Fruit fly (Drosophila melanogaster) whole organism, embryonic: ENCODE measurements around the gene NaPi-III.

Experiments used
- Adf1 ChIP-seq: fragments of 200-800 bp; sonication (Bioruptor generic); IDR thresholded peaks from 2 replicates; pipeline ENCODE4 v1.3.6; 2022; ENCODE audit warnings: missing biosample characterization, missing genetic modification characterization
- Atf-2 ChIP-seq: fragments of 200-800 bp; sonication (Bioruptor generic); optimal IDR thresholded peaks from 2 replicates; lab custom pipeline; 2016; ENCODE audit warnings: missing biosample characterization, missing genetic modification characterization
- CG10147 ChIP-seq: fragments of 200-800 bp; sonication (Bioruptor generic); optimal IDR thresholded peaks from 2 replicates; lab custom pipeline; 2019; ENCODE audit warnings: missing biosample characterization, mild to moderate bottlenecking, missing genetic modification characterization, moderate library complexity
- CG10321 ChIP-seq: fragments of 200-800 bp; sonication (Bioruptor generic); IDR thresholded peaks from 2 replicates; pipeline ENCODE4 v1.3.6; 2022; ENCODE audit warnings: missing biosample characterization, missing genetic modification characterization
- CG11085 ChIP-seq: fragments of 200-800 bp; sonication (Bioruptor generic); IDR thresholded peaks from 2 replicates; pipeline ENCODE4 v1.3.6; 2022; ENCODE audit warnings: missing biosample characterization, missing genetic modification characterization
- CG11504 ChIP-seq: fragments of 200-800 bp; sonication (Bioruptor generic); optimal IDR thresholded peaks from 3 replicates; lab custom pipeline; 2019; ENCODE audit warnings: missing biosample characterization, mild to moderate bottlenecking, missing genetic modification characterization, moderate library complexity
- CG11696 ChIP-seq: fragments of 200-800 bp; sonication (Bioruptor generic); IDR thresholded peaks from 2 replicates; pipeline ENCODE4 v1.3.6; 2022; ENCODE audit warnings: missing biosample characterization, missing genetic modification characterization
- CG11723 ChIP-seq: fragments of 200-800 bp; sonication (Bioruptor generic); optimal IDR thresholded peaks from 2 replicates; lab custom pipeline; 2017; ENCODE audit warnings: missing biosample characterization, mild to moderate bottlenecking, missing genetic modification characterization
- CG12236 ChIP-seq: fragments of 200-800 bp; sonication (Bioruptor generic); optimal IDR thresholded peaks from 2 replicates; lab custom pipeline; 2016; ENCODE audit warnings: missing biosample characterization, missing genetic modification characterization
- CG13287 ChIP-seq: fragments of 200-800 bp; sonication (Bioruptor generic); IDR thresholded peaks from 2 replicates; pipeline ENCODE4 v1.3.6; 2022; ENCODE audit warnings: missing biosample characterization, missing genetic modification characterization; ENCODE audit not compliant: partially characterized antibody
- CG15073 ChIP-seq: fragments of 200-800 bp; sonication (Bioruptor generic); optimal IDR thresholded peaks from 2 replicates; lab custom pipeline; 2016; ENCODE audit warnings: missing biosample characterization, missing genetic modification characterization
- CG17385 ChIP-seq: fragments of 200-800 bp; sonication (Bioruptor generic); optimal IDR thresholded peaks from 3 replicates; lab custom pipeline; 2018; ENCODE audit warnings: missing biosample characterization, mild to moderate bottlenecking, missing genetic modification characterization
- CG1792 ChIP-seq: fragments of 200-800 bp; sonication (Bioruptor generic); optimal IDR thresholded peaks from 2 replicates; lab custom pipeline; 2016; ENCODE audit warnings: missing biosample characterization, missing genetic modification characterization
- CG18764 ChIP-seq: fragments of 200-800 bp; sonication (Bioruptor generic); optimal IDR thresholded peaks from 3 replicates; lab custom pipeline; 2016; ENCODE audit warnings: missing biosample characterization, missing genetic modification characterization
- CG32772 ChIP-seq: fragments of 200-800 bp; sonication (Bioruptor generic); IDR thresholded peaks from 2 replicates; pipeline ENCODE4 v1.3.6; 2022; ENCODE audit warnings: missing biosample characterization, missing genetic modification characterization
- CG3838 ChIP-seq: fragments of 200-800 bp; sonication (Bioruptor generic); optimal IDR thresholded peaks from 3 replicates; lab custom pipeline; 2016; ENCODE audit warnings: missing biosample characterization, missing genetic modification characterization
- CG42726 ChIP-seq: fragments of 200-800 bp; sonication (Bioruptor generic); IDR thresholded peaks from 2 replicates; pipeline ENCODE4 v1.3.6; 2022; ENCODE audit warnings: missing biosample characterization, missing genetic modification characterization; ENCODE audit not compliant: partially characterized antibody
- CG43689 ChIP-seq: fragments of 200-800 bp; sonication (Bioruptor generic); IDR thresholded peaks from 2 replicates; pipeline ENCODE4 v1.3.6; 2022; ENCODE audit warnings: missing biosample characterization, missing genetic modification characterization
- CG4424 ChIP-seq: fragments of 200-800 bp; sonication (Bioruptor generic); optimal IDR thresholded peaks from 3 replicates; lab custom pipeline; 2016; ENCODE audit warnings: missing biosample characterization, missing genetic modification characterization
- CG7786 ChIP-seq: fragments of 200-800 bp; sonication (Bioruptor generic); optimal IDR thresholded peaks from 2 replicates; lab custom pipeline; 2016; ENCODE audit warnings: missing biosample characterization, missing genetic modification characterization
- CG7963 ChIP-seq: fragments of 200-800 bp; sonication (Bioruptor generic); IDR thresholded peaks from 3 replicates; pipeline ENCODE4 v1.3.6; 2022; ENCODE audit warnings: missing biosample characterization, missing genetic modification characterization; ENCODE audit not compliant: partially characterized antibody
- CG9817 ChIP-seq: fragments of 200-800 bp; sonication (Bioruptor generic); optimal IDR thresholded peaks from 2 replicates; lab custom pipeline; 2018; ENCODE audit warnings: missing biosample characterization, mild to moderate bottlenecking, missing genetic modification characterization, moderate library complexity
- CG9876 ChIP-seq: fragments of 200-800 bp; sonication (Bioruptor generic); optimal IDR thresholded peaks from 2 replicates; lab custom pipeline; 2016; ENCODE audit warnings: missing biosample characterization, missing genetic modification characterization
- CG9932 ChIP-seq: fragments of 200-800 bp; sonication (Bioruptor generic); IDR thresholded peaks from 2 replicates; pipeline ENCODE4 v1.3.6; 2022; ENCODE audit warnings: missing biosample characterization, missing genetic modification characterization
- Dbx ChIP-seq: fragments of 200-800 bp; sonication (Bioruptor generic); IDR thresholded peaks from 3 replicates; pipeline ENCODE4 v1.3.6; 2022; ENCODE audit warnings: missing biosample characterization, missing genetic modification characterization
- E2f2 ChIP-seq: fragments of 200-800 bp; sonication (Bioruptor generic); IDR thresholded peaks from 2 replicates; pipeline ENCODE4 v1.3.6; 2022; ENCODE audit warnings: missing biosample characterization, missing genetic modification characterization
- Eip74EF ChIP-seq, 2 experiments: fragments of 200-800 bp in 1 of 2; fragments of >200 bp in 1 of 2; sonication (Bioruptor generic) in 1 of 2; optimal IDR thresholded peaks; 2 replicates each; lab custom pipeline; 2017 to 2019; ENCODE audit warnings: missing biosample characterization in 2 of 2, missing genetic modification characterization in 2 of 2, mild to moderate bottlenecking in 1 of 2, moderate library complexity in 1 of 2
- Hey ChIP-seq: fragments of 200-800 bp; sonication (Bioruptor generic); optimal IDR thresholded peaks from 3 replicates; lab custom pipeline; 2018; ENCODE audit warnings: missing biosample characterization, mild to moderate bottlenecking, missing genetic modification characterization
- Mes4 ChIP-seq: fragments of 200-800 bp; sonication (Bioruptor generic); optimal IDR thresholded peaks from 2 replicates; lab custom pipeline; 2016; ENCODE audit warnings: missing biosample characterization, missing genetic modification characterization
- NC2α ChIP-seq: fragments of 200-800 bp; sonication (Bioruptor generic); optimal IDR thresholded peaks from 2 replicates; lab custom pipeline; 2016; ENCODE audit warnings: missing biosample characterization, missing genetic modification characterization
- Nf-YA ChIP-seq: fragments of 200-800 bp; sonication (Bioruptor generic); IDR thresholded peaks from 2 replicates; pipeline ENCODE4 v1.3.6; 2022; ENCODE audit warnings: missing biosample characterization, missing genetic modification characterization
- bigmax ChIP-seq: fragments of 200-800 bp; sonication (Bioruptor generic); optimal IDR thresholded peaks from 2 replicates; lab custom pipeline; 2018; ENCODE audit warnings: missing biosample characterization, mild to moderate bottlenecking, missing genetic modification characterization
- dan ChIP-seq: fragments of 200-800 bp; sonication (Bioruptor generic); IDR thresholded peaks from 2 replicates; pipeline ENCODE4 v1.3.6; 2022; ENCODE audit warnings: missing biosample characterization, missing genetic modification characterization
- dysf ChIP-seq: fragments of 200-800 bp; sonication (Bioruptor generic); IDR thresholded peaks from 3 replicates; pipeline ENCODE4 v1.3.6; 2022; ENCODE audit warnings: missing biosample characterization, missing genetic modification characterization
- ken ChIP-seq: fragments of 200-800 bp; sonication (Bioruptor generic); IDR thresholded peaks from 3 replicates; pipeline ENCODE4 v1.3.6; 2022; ENCODE audit warnings: missing biosample characterization, missing genetic modification characterization
- knrl ChIP-seq: fragments of 200-800 bp; sonication (Bioruptor generic); IDR thresholded peaks from 3 replicates; pipeline ENCODE4 v1.3.6; 2022; ENCODE audit warnings: missing biosample characterization, missing genetic modification characterization; ENCODE audit not compliant: partially characterized antibody
- lbe ChIP-seq: fragments of 200-800 bp; sonication (Bioruptor generic); optimal IDR thresholded peaks from 2 replicates; lab custom pipeline; 2016; ENCODE audit warnings: missing biosample characterization, mild to moderate bottlenecking, missing genetic modification characterization
- lmd ChIP-seq: fragments of 200-800 bp; sonication (Bioruptor generic); IDR thresholded peaks from 2 replicates; pipeline ENCODE4 v1.3.6; 2022; ENCODE audit warnings: missing biosample characterization, missing genetic modification characterization
- lov ChIP-seq, 2 experiments: fragments of 200-800 bp in 1 of 2; fragments of >200 bp in 1 of 2; sonication (Bioruptor generic) in 1 of 2; IDR thresholded peaks in 1 of 2; optimal IDR thresholded peaks in 1 of 2; 2 replicates in 1 of 2; 3 replicates in 1 of 2; pipeline versions ENCODE4 v1.3.6 to Lab custom; 2017 to 2022; ENCODE audit warnings: missing biosample characterization in 1 of 2, missing genetic modification characterization in 1 of 2
- oc ChIP-seq: fragments of 200-800 bp; sonication (Bioruptor generic); optimal IDR thresholded peaks from 2 replicates; lab custom pipeline; 2018; ENCODE audit warnings: missing biosample characterization, mild to moderate bottlenecking, missing genetic modification characterization, moderate library complexity
- org-1 ChIP-seq: fragments of 200-800 bp; sonication (Bioruptor generic); optimal IDR thresholded peaks from 2 replicates; lab custom pipeline; 2017; ENCODE audit warnings: missing biosample characterization, missing genetic modification characterization
- ranshi ChIP-seq: fragments of 200-800 bp; sonication (Bioruptor generic); IDR thresholded peaks from 2 replicates; pipeline ENCODE4 v1.3.6; 2022; ENCODE audit warnings: missing biosample characterization, missing genetic modification characterization
- repo ChIP-seq: fragments of 200-800 bp; sonication (Bioruptor generic); optimal IDR thresholded peaks from 2 replicates; lab custom pipeline; 2016; ENCODE audit warnings: missing biosample characterization, missing genetic modification characterization
- rib ChIP-seq: fragments of 200-800 bp; sonication (Bioruptor generic); IDR thresholded peaks from 2 replicates; pipeline ENCODE4 v1.3.6; 2022; ENCODE audit warnings: missing biosample characterization, missing genetic modification characterization
- schlank ChIP-seq: fragments of 200-800 bp; sonication (Bioruptor generic); optimal IDR thresholded peaks from 2 replicates; lab custom pipeline; 2018; ENCODE audit warnings: missing biosample characterization, mild to moderate bottlenecking, missing genetic modification characterization
- sens ChIP-seq: fragments of 200-800 bp; sonication (Bioruptor generic); peaks from one replicate; lab custom pipeline; 2016; ENCODE audit warnings: missing biosample characterization, missing genetic modification characterization
- sob ChIP-seq: fragments of 200-800 bp; sonication (Bioruptor generic); IDR thresholded peaks from 2 replicates; pipeline ENCODE4 v1.3.6; 2022; ENCODE audit warnings: missing biosample characterization, missing genetic modification characterization
- twi ChIP-seq: fragments of 200-800 bp; optimal IDR thresholded peaks from 2 replicates; lab custom pipeline; 2019; ENCODE audit warnings: missing biosample characterization, mild to moderate bottlenecking, missing genetic modification characterization, moderate library complexity
- tx ChIP-seq: fragments of 200-800 bp; sonication (Bioruptor generic); optimal IDR thresholded peaks from 2 replicates; lab custom pipeline; 2016; ENCODE audit warnings: missing biosample characterization, missing genetic modification characterization
- z ChIP-seq: fragments of 200-800 bp; sonication (Bioruptor generic); IDR thresholded peaks from 3 replicates; pipeline ENCODE4 v1.3.6; 2022; ENCODE audit warnings: missing biosample characterization, missing genetic modification characterization
- zfh1 ChIP-seq: fragments of 200-800 bp; sonication (Bioruptor generic); IDR thresholded peaks from 3 replicates; pipeline ENCODE4 v1.3.6; 2022; ENCODE audit warnings: missing biosample characterization, missing genetic modification characterization

NaPi-III gene

dm6 chr3L:11119396-11119900 is 3.7 kb upstream of the NaPi-III start (continued):
- TF ChIP-seq CG11696 (GFP tag; lab: Robert Waterston, UW): no peak; the same call in 1 of the 2 replicates
- no peak for TF ChIP-seq CG3838 (GFP tag; lab: Kevin White, UChicago)
- TF ChIP-seq knrl (GFP tag; lab: Robert Waterston, UW): no peak
- TF ChIP-seq schlank (tag; lab: Kevin White, UChicago): no peak
- TF ChIP-seq dan (GFP tag; lab: Robert Waterston, UW): no peak
- TF ChIP-seq oc (tag; lab: Kevin White, UChicago): no peak
- no peak for TF ChIP-seq Nf-YA (GFP tag; lab: Robert Waterston, UW)
- no peak for TF ChIP-seq CG11085 (GFP tag; lab: Robert Waterston, UW)
- TF ChIP-seq CG4424 (GFP tag; lab: Kevin White, UChicago): no peak
- TF ChIP-seq rib (GFP tag; lab: Robert Waterston, UW): no peak
- TF ChIP-seq org-1 (GFP tag; lab: Kevin White, UChicago): no peak
- TF ChIP-seq twi (tag; lab: Kevin White, UChicago): no peak
- TF ChIP-seq repo (GFP tag; lab: Kevin White, UChicago): no peak
- no peak for TF ChIP-seq CG11723 (GFP tag; lab: Kevin White, UChicago)
- TF ChIP-seq dysf (GFP tag; lab: Robert Waterston, UW): peak; percentile 38; the same call in 1 of the 3 replicates
- TF ChIP-seq CG9876 (GFP tag; lab: Kevin White, UChicago): no peak
- TF ChIP-seq Adf1 (GFP tag; lab: Robert Waterston, UW): peak; percentile 11; the same call in 1 of the 2 replicates
- TF ChIP-seq lbe (GFP tag; lab: Kevin White, UChicago): no peak
- no peak for TF ChIP-seq CG7963 (GFP tag; lab: Robert Waterston, UW)
- TF ChIP-seq CG17385 (GFP tag; lab: Kevin White, UChicago): no peak
- TF ChIP-seq Mes4 (GFP tag; lab: Kevin White, UChicago): no peak
- 0 out of 2 replicates have a peak, but pooled peaks have one; percentile 10 for TF ChIP-seq CG42726
- TF ChIP-seq CG9817 (tag; lab: Kevin White, UChicago): peak; percentile 27
- no peak for TF ChIP-seq bigmax (GFP tag; lab: Kevin White, UChicago)
- no peak for TF ChIP-seq CG12236 (GFP tag; lab: Kevin White, UChicago)
- TF ChIP-seq CG9932 (GFP tag; lab: Robert Waterston, UW): peak; percentile 59
- TF ChIP-seq CG32772 (GFP tag; lab: Robert Waterston, UW): peak; percentile 55
- no peak for TF ChIP-seq E2f2 (GFP tag; lab: Robert Waterston, UW)
- TF ChIP-seq NC2α (GFP tag; lab: Kevin White, UChicago): no peak
- TF ChIP-seq CG10321 (GFP tag; lab: Robert Waterston, UW): no peak
- TF ChIP-seq Hey (tag; lab: Kevin White, UChicago): no peak
- TF ChIP-seq CG1792 (GFP tag; lab: Kevin White, UChicago): no peak
- TF ChIP-seq CG7786 (GFP tag; lab: Kevin White, UChicago): no peak
- no peak for TF ChIP-seq sob
- peak; percentile 45 for TF ChIP-seq lmd (GFP tag; lab: Robert Waterston, UW)
- TF ChIP-seq CG11504 (tag; lab: Kevin White, UChicago): no peak
- no peak for TF ChIP-seq tx (GFP tag; lab: Kevin White, UChicago)
- TF ChIP-seq CG15073: no peak
- TF ChIP-seq CG18764 (GFP tag; lab: Kevin White, UChicago): no peak
- TF ChIP-seq CG10147: no peak
- no peak for TF ChIP-seq ranshi (GFP tag; lab: Robert Waterston, UW)
- 0 out of 3 replicates have a peak, but pooled peaks have one; percentile 25 for TF ChIP-seq ken (GFP tag; lab: Robert Waterston, UW)
- peak; percentile 37; the same call in 1 of the 3 replicates for TF ChIP-seq Dbx (GFP tag; lab: Robert Waterston, UW)
- no peak for TF ChIP-seq Eip74EF (GFP tag; optimal IDR thresholded peaks at IDR 0.05; lab: Kevin White, UChicago)
- no peak for TF ChIP-seq lov (optimal IDR thresholded peaks at IDR 0.05; lab: Kevin White, UChicago)
- TF ChIP-seq lov (GFP tag; IDR thresholded peaks at IDR 0.05; lab: Robert Waterston, UW): peak; percentile 35; the same call in 1 of the 3 replicates
- TF ChIP-seq zfh1: no peak
- TF ChIP-seq CG13287 (GFP tag; lab: Robert Waterston, UW): no peak
- TF ChIP-seq CG43689 (GFP tag; lab: Robert Waterston, UW): no peak
- TF ChIP-seq Atf-2 (GFP tag; lab: Kevin White, UChicago): no peak
- TF ChIP-seq sens (GFP tag; lab: Kevin White, UChicago): peak; percentile 14
- TF ChIP-seq z (GFP tag; lab: Robert Waterston, UW): no peak
